Fruit fly (Drosophila melanogaster) ovary, adult (tissue): ENCODE data around the gene CG3942.

Experiments
- CG17801 ChIP-seq: fragments of 200-800 bp; optimal IDR thresholded peaks from 2 replicates; lab custom pipeline; 2019; ENCODE audit warnings: missing biosample characterization, mild to moderate bottlenecking, missing genetic modification characterization, moderate library complexity; ENCODE audit not compliant: partially characterized antibody

Gene CG3942

DNA sequence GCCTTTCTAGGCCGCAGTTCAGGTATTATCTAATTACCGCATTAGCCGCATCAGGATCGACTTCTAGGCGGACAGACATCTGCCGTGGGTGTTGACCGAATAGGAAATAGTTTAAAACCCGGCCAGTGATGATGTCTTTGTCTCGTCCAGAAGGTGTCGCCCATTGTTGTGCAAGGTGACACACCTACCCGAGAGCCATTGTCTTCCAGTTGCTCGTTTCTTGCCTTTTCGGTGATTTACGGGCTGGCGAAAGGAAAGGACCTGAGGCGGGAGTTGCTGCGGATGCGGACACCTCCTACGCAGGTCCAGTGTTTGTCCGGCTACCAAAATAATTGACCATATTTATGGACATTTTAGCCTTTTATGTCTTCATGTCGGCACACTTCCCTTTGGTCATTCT is 5.7 kb upstream of the CG3942 start:
- TF ChIP-seq CG17801 (GFP tag; lab: Kevin White, UChicago): no peak

DNA sequence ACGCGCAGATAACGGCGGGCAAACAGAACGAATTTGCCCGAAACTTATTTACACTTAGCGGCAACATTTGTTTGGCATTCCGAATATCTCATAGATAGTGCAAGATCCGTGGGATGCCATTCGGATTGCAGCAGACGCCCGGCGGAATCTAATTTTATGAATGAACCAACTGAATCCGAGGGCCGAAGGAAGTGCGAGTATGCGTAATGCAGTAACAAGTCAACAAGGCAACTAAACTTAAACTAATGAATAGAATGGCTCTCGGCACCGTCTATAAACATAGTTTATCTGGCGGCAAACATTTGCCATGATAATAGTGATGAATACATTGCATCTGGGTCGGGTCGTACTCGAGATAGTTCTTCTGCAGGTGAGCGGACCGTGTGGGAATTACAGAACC is 3.8 kb upstream of the CG3942 start:
- no peak for TF ChIP-seq CG17801 (GFP tag; lab: Kevin White, UChicago)

DNA sequence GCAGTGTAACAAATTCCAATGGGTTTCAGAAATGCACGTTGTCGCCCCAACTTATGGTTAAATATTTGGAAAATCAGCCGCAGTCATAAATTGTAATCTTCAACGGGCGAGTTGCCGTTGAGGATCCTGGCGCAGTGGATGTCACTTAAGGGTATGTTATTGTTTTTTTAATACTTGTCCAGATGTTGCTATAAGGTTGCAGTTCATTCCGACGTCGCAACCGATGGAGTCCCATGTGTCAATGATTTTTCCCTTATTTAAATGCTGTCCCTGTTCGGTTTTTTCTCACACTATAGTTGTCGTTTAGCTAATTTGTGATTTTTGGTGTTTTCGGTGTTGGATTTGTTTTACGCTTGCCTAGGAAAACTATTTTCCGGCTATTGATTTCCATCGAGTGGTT is 2.5 kb upstream of the CG3942 start:
- no peak for TF ChIP-seq CG17801 (GFP tag; lab: Kevin White, UChicago)

DNA sequence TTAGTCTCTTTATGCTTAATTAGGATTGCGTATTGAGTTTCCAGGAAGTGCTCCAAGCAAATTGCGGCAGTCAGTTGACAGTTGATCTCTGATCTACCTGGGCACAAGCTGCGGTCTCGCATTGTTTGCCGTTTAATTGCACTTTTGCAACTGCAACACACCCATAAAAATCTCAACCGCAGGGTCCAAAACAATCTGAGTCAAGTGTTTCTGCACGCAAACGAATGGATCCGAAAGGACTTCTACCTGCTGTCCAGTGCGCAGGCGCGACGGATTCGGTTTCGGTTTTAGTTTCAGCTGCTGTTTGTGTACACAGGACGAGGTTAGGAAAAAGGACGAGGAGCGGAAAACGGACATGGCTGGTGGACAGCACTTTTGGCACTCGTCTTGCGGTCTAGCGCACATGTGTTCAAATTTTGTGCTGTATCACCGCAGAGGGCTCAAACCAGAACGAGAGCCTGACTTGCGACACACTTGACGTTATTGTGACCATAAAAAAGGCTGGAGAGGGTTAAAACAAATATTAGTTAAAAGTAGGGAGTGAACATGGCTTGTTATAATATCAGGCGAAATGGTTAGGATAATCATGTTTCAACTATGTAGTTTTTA is 1.4 kb upstream of the CG3942 start:
- TF ChIP-seq CG17801 (GFP tag; lab: Kevin White, UChicago): no peak

DNA sequence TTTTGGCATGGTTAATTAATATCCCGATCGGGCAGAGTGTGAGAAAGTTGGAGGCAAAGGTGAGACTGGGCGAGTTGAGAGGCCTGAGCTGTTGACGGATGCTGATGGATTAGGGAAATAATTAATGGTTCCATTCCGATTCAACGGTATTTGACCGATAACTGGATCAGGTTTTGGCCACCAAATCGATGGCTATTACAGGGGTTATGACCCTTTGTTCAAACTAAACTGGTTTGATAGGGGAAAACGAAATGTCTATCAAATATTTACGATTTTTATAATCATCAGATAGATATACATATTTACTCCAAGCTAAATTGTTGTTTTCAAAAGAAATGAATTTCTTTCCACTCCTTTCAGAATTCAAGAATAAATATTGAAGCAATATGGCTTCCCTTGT is 4.5 kb downstream of the CG3942 start, which contains the start of the genes CG44037 and svp:
CG44037 (plus strand) TSS at position 301 of the 400 bp plus-strand sequence.
svp (plus strand) TSS at position 301 of the 400 bp plus-strand sequence.
- no peak for TF ChIP-seq CG17801 (GFP tag; lab: Kevin White, UChicago)

DNA sequence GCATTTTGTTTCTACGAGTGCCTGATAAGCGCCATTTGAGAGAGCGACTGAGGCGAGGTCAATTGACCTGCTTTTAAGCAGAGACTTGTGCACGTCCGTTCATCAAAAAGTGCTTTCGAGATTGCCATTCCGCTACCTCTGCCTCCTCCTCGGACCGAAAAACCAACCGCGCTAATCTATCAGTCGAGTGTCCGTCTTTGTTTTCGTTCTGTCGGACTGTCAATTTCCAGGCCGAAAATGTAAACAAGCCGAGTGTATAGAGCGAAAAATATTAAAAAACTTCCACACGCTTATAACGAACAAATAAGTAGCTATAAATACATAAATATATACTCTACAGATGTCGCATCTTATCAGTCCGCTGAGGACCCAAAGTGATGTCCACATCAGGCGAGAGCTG is 5.0 kb downstream of the CG3942 start:
- TF ChIP-seq CG17801 (GFP tag; lab: Kevin White, UChicago): no peak

DNA sequence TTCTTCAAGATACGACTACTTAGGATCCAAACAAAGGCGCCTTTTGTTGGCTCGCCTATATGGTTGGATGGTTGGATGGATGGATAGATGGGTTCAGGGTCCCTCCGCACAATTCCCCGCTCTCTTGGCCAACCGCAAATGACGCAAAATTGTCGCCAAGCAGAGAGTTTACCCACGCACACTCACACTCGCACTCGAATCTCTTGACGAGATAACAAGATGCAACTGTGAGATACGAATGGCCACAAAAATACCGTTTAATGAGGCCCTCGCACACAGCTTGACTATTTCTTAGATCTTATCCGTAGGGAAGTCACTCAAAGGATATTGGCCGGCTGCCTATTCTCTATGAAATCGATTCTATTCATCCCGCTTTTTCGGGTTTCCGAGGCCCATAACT is 5.8 kb downstream of the CG3942 start:
- no peak for TF ChIP-seq CG17801 (GFP tag; lab: Kevin White, UChicago)

DNA sequence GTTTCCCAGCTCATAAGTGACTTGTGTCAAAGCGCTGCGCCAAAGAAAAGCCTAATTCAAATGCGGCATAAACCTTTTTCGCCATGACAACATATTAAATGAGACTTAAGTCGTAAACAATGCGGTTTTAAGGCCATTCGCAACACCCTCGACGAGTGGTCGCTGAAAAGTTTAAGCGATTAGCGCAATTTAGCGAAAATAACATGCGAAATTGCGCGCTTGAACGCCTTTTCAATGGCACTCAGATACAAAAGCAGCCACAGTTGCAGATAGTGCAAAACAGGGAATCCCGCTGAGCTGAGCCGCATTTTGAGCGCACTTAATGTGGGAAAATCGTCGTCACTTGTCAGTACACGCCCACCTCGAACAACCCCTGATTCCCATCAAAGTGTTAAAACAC is 6.7 kb downstream of the CG3942 start, which contains the start of gene CG44038:
CG44038 (plus strand) TSS at position 301 of the 400 bp plus-strand sequence.
- TF ChIP-seq CG17801 (GFP tag; lab: Kevin White, UChicago): no peak

DNA sequence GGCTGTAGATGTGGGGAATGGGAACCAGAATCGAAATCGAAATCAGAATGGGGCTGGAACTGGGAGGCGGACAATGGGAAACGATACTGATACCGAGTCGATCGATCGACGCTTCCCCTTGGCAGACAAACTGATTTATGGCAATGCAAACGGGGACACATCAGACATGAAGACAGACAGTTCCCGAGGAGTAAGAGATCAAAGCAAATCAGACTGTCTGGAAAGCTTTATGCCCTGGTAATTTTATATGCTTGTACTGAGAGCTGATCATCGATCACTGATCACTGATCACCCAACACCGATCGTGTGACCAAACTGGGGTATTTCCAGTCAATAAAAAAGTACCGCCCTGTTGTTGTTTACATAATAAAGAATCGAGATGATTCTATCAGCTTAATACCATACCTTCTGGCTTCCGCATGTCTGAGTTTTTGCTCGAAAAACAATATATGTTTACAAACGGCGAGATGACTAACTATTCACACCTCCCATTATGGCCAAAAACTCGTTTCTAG is 16.0 kb downstream of the CG3942 start:
- TF ChIP-seq CG17801 (GFP tag; lab: Kevin White, UChicago): no peak

DNA sequence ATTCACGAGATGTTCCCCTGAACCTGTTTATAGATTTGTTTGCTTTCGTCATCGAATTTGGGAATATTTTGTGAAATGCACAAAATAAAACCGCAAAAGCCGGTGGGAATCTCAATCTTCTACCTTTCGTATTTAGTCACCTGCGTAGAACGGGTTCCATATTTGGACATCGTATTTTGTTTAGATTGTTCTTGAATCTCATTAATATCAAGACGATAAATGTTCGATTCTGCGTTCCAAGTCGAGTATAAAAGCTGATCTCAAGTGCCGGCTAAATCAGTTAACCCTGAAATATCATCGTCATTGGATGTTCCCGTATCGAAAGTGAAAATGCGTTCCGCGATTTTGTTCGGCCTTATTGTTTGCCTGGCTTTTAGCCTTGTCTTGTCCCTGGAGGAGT is 16.6 kb downstream of the CG3942 start, which contains the start of gene CG17738:
CG17738 (plus strand) TSS at position 301 of the 400 bp plus-strand sequence.
- no peak for TF ChIP-seq CG17801 (GFP tag; lab: Kevin White, UChicago)

DNA sequence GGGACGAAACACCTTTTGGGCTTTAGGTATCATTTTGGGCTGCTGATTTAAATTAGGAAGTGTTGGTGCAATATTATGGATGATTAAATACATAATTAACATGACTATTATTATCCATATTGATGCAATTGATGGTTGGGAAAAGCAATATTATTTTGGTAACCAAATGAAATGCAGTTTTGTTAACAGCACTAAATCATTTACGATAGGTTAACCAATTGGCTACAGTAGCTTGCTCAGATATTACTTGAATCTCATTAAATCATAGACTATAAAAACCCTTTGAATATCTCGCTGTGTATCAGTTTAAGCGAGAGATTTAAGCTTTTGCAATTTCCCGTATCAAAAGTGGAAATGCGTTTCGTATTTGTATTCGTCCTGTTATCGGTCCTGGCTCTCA is 18.8 kb downstream of the CG3942 start, which contains the start of gene Sfp87B:
Sfp87B (plus strand) TSS at position 301 of the 400 bp plus-strand sequence.
- TF ChIP-seq CG17801 (GFP tag; lab: Kevin White, UChicago): no peak

DNA sequence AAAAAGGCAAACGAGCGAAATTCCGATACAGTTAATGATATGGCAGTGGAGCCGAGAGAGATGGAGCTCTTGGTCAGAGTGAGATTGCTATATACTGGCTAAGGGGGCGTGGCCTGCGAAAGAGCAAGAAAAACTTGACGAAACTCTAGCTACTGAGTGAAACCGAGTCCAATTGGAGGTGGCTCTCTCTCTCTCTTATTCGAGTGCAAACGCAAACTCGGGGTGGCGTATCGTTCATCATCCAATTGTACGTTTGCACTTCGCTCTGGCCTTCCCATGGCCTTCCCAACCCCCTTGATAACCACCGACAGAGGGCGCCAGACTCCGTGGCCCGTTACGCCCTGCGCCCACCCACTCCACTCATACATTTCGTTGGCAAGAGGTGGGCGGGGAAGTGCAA is 25.0 kb downstream of the CG3942 start:
- TF ChIP-seq CG17801 (GFP tag; lab: Kevin White, UChicago): no peak

DNA sequence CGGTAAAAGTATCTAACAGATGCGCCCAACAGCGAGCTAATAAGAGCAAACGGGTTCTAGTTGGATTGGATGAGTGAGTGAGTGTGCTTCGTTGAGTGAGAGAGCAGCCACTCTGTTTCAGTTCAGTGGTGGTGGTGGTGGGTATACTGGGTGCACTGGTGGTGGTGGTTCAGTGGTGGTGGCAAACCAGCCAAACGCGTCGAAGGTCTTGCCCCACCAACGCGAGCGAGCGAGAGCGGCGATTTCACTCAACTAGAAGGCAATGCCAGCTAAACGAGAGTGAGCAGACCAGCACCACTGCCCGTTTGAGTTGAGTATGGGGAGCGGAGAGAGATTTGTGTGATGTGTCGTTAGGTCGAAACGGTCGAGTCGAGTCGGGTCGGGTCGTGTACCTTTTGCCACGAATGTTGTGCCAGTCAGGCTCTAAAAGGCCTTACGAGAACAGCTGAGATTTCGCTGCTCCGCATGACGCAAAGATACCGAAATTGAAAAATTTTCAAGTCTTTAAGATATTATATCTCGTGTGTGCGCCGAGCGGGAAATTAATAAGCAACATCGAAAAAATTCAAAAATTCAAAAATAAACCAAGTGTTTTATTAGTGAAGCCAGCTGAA is 26.8 kb downstream of the CG3942 start:
- TF ChIP-seq CG17801 (GFP tag; lab: Kevin White, UChicago): no peak

DNA sequence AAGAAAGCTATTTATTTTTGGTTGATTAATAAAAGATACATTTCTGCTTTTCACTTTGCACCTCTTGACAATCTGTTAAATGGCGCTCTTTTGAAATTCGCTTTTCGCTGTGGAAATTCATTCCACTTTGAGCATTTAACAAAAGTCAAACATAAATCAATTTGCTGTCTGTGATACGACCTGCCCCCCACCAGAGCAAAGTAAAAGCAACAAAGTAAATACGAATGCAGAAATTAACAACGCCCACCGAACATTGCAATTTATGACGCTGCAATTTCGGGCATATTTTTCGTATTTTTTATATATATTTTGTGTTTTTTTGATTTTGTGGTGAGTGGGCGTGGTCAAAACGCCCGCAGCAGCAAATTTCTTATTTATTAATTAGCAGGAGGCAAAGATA is 31.6 kb downstream of the CG3942 start:
- no peak for TF ChIP-seq CG17801 (GFP tag; lab: Kevin White, UChicago)

DNA sequence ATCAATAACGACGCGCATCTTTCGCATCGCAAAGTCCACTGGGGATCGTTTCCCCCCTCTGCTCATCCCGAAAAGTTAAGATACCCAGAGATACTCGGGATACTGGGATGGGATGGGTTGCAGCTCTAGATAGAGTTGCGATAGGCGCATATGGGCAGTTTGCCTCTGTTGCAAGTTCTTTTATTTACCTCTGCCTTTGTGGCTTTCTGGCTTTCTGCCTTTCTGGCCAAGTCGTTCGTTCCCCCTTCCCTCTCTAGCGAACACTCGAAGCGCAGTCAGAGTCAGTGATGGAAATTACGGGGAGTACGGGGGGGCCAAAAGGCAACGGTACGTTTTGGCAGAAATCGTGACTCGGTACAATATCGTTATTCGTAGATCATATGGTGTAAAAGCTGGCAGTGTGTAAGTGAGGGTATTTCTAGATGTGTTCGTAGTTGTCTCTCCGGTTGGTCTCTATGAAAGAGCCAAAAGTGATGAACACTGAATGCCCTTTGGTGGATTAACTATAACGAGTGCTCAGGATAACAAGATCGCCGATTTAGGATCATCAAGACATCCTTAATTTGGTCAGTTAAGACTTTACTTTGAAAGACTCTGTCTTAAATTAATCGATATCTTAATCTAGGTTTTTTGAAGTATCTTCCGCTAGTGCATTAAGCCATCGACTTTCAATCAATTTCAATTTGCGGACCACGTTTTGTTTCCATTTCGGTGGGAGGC is 34.8 kb downstream of the CG3942 start:
- TF ChIP-seq CG17801 (GFP tag; lab: Kevin White, UChicago): no peak
